Fruit fly (Drosophila melanogaster) whole organism, embryonic: ENCODE data around the gene CG43402.

Source experiments
- B-H2 ChIP-seq: fragments of 200-800 bp; sonication (Bioruptor generic); optimal IDR thresholded peaks from 2 replicates; lab custom pipeline; 2018; ENCODE audit warnings: missing biosample characterization, mild to moderate bottlenecking, missing genetic modification characterization
- CG10147 ChIP-seq: fragments of 200-800 bp; sonication (Bioruptor generic); optimal IDR thresholded peaks from 2 replicates; lab custom pipeline; 2019; ENCODE audit warnings: missing biosample characterization, mild to moderate bottlenecking, missing genetic modification characterization, moderate library complexity
- CG10979 ChIP-seq: fragments of 200-800 bp; sonication (Bioruptor generic); optimal IDR thresholded peaks from 2 replicates; lab custom pipeline; 2018; ENCODE audit warnings: missing biosample characterization, mild to moderate bottlenecking, missing genetic modification characterization, moderate library complexity
- CG11093 ChIP-seq: fragments of 200-800 bp; sonication (Bioruptor generic); IDR thresholded peaks from 3 replicates; pipeline ENCODE4 v1.3.6; 2022; ENCODE audit warnings: missing biosample characterization, missing genetic modification characterization
- CG12659 ChIP-seq: fragments of 200-800 bp; sonication (Bioruptor generic); optimal IDR thresholded peaks from 3 replicates; lab custom pipeline; 2017; ENCODE audit warnings: mild to moderate bottlenecking, missing biosample characterization, missing genetic modification reagents, missing genetic modification characterization
- CG12769 ChIP-seq: fragments of 200-800 bp; sonication (Bioruptor generic); optimal IDR thresholded peaks from 2 replicates; lab custom pipeline; 2019; ENCODE audit warnings: missing biosample characterization, mild to moderate bottlenecking, missing genetic modification characterization, moderate library complexity
- CG13424 ChIP-seq: fragments of 200-800 bp; sonication (Bioruptor generic); optimal IDR thresholded peaks from 2 replicates; lab custom pipeline; 2019; ENCODE audit warnings: missing biosample characterization, mild to moderate bottlenecking, missing genetic modification characterization, moderate library complexity
- CG14667 ChIP-seq: fragments of 200-800 bp; sonication (Bioruptor generic); IDR thresholded peaks from 2 replicates; pipeline ENCODE4 v1.3.6; 2022; ENCODE audit warnings: missing biosample characterization, missing genetic modification characterization
- CG1603 ChIP-seq: fragments of 200-800 bp; sonication (Bioruptor generic); optimal IDR thresholded peaks from 2 replicates; lab custom pipeline; 2019; ENCODE audit warnings: missing biosample characterization, mild to moderate bottlenecking, missing genetic modification characterization, moderate library complexity
- CG17361 ChIP-seq: fragments of 200-800 bp; sonication (Bioruptor generic); IDR thresholded peaks from 3 replicates; pipeline ENCODE4 v1.3.6; 2022; ENCODE audit warnings: missing biosample characterization, missing genetic modification characterization
- CG18476 ChIP-seq: fragments of 200-800 bp; sonication (Bioruptor generic); optimal IDR thresholded peaks from 2 replicates; lab custom pipeline; 2016; ENCODE audit warnings: missing biosample characterization, mild to moderate bottlenecking, missing genetic modification characterization
- CG2116 ChIP-seq: fragments of 200-800 bp; sonication (Bioruptor generic); optimal IDR thresholded peaks from 3 replicates; lab custom pipeline; 2018; ENCODE audit warnings: missing biosample characterization, mild to moderate bottlenecking, missing genetic modification characterization
- CG30403 ChIP-seq: fragments of 200-800 bp; sonication (Bioruptor generic); optimal IDR thresholded peaks from 3 replicates; lab custom pipeline; 2016; ENCODE audit warnings: missing biosample characterization, missing genetic modification characterization
- CG5180 ChIP-seq: fragments of 200-800 bp; sonication (Bioruptor generic); optimal IDR thresholded peaks from 3 replicates; lab custom pipeline; 2017; ENCODE audit warnings: missing biosample characterization, missing genetic modification characterization, mild to moderate bottlenecking, moderate library complexity, missing genetic modification reagents
- CG6272 ChIP-seq: fragments of 200-800 bp; sonication (Bioruptor generic); IDR thresholded peaks from 2 replicates; pipeline ENCODE4 v1.3.6; 2022; ENCODE audit warnings: missing biosample characterization, missing genetic modification characterization
- CG6654 ChIP-seq: fragments of 200-800 bp; sonication (Bioruptor generic); optimal IDR thresholded peaks from 2 replicates; lab custom pipeline; 2017; ENCODE audit warnings: missing biosample characterization, mild to moderate bottlenecking, missing genetic modification characterization
- CG7271 ChIP-seq: fragments of 200-800 bp; sonication (Bioruptor generic); optimal IDR thresholded peaks from 2 replicates; lab custom pipeline; 2018; ENCODE audit warnings: missing biosample characterization, mild to moderate bottlenecking, missing genetic modification characterization, moderate library complexity
- CG7745 ChIP-seq: fragments of 200-800 bp; sonication (Bioruptor generic); optimal IDR thresholded peaks from 2 replicates; lab custom pipeline; 2018; ENCODE audit warnings: missing biosample characterization, mild to moderate bottlenecking, missing genetic modification characterization, moderate library complexity
- CG7786 ChIP-seq: fragments of 200-800 bp; sonication (Bioruptor generic); optimal IDR thresholded peaks from 2 replicates; lab custom pipeline; 2016; ENCODE audit warnings: missing biosample characterization, missing genetic modification characterization
- CG8281 ChIP-seq: fragments of 200-800 bp; sonication (Bioruptor generic); optimal IDR thresholded peaks from 2 replicates; lab custom pipeline; 2018; ENCODE audit warnings: missing biosample characterization, mild to moderate bottlenecking, missing genetic modification characterization, moderate library complexity
- CG8924 ChIP-seq: fragments of 200-800 bp; optimal IDR thresholded peaks from 3 replicates; lab custom pipeline; 2019; ENCODE audit warnings: missing biosample characterization, mild to moderate bottlenecking, missing genetic modification characterization, moderate library complexity
- Camta ChIP-seq: fragments of 200-800 bp; sonication (Bioruptor generic); optimal IDR thresholded peaks from 2 replicates; lab custom pipeline; 2016; ENCODE audit warnings: missing biosample characterization, missing genetic modification characterization
- CkIIα-i1 ChIP-seq: fragments of 200-800 bp; sonication (Bioruptor generic); IDR thresholded peaks from 2 replicates; pipeline ENCODE4 v1.3.6; 2022; ENCODE audit warnings: missing biosample characterization, missing genetic modification characterization
- CrebB ChIP-seq: fragments of 200-800 bp; sonication (Bioruptor generic); optimal IDR thresholded peaks from 3 replicates; lab custom pipeline; 2018; ENCODE audit warnings: missing biosample characterization, mild to moderate bottlenecking, missing genetic modification characterization
- Drgx ChIP-seq: fragments of 200-800 bp; sonication (Bioruptor generic); IDR thresholded peaks from 2 replicates; pipeline ENCODE4 v1.3.6; 2022; ENCODE audit warnings: missing biosample characterization, missing genetic modification characterization
- H2.0 ChIP-seq: fragments of 200-800 bp; sonication (Bioruptor generic); IDR thresholded peaks from 2 replicates; pipeline ENCODE4 v1.3.6; 2022; ENCODE audit warnings: missing biosample characterization, missing genetic modification characterization
- MESR4 ChIP-seq: fragments of 200-800 bp; sonication (Bioruptor generic); optimal IDR thresholded peaks from 2 replicates; lab custom pipeline; 2018; ENCODE audit warnings: missing biosample characterization, mild to moderate bottlenecking, missing genetic modification characterization, moderate library complexity
- NC2α ChIP-seq: fragments of 200-800 bp; sonication (Bioruptor generic); optimal IDR thresholded peaks from 2 replicates; lab custom pipeline; 2016; ENCODE audit warnings: missing biosample characterization, missing genetic modification characterization
- NK7.1 ChIP-seq: fragments of 200-800 bp; sonication (Bioruptor generic); optimal IDR thresholded peaks from 3 replicates; lab custom pipeline; 2016; ENCODE audit warnings: missing biosample characterization, missing genetic modification characterization
- Oaz ChIP-seq: fragments of 200-800 bp; sonication (Bioruptor generic); IDR thresholded peaks from 2 replicates; pipeline ENCODE4 v1.3.6; 2022; ENCODE audit warnings: missing biosample characterization, missing genetic modification characterization
- ap ChIP-seq: fragments of 200-800 bp; sonication (Bioruptor generic); IDR thresholded peaks from 2 replicates; pipeline ENCODE4 v1.3.6; 2022; ENCODE audit warnings: missing biosample characterization, missing genetic modification characterization
- ara ChIP-seq: fragments of 200-800 bp; sonication (Bioruptor generic); IDR thresholded peaks from 2 replicates; pipeline ENCODE4 v1.3.6; 2022; ENCODE audit warnings: missing biosample characterization, missing genetic modification characterization
- ash1 ChIP-seq: fragments of 200-800 bp; sonication (Bioruptor generic); optimal IDR thresholded peaks from 2 replicates; lab custom pipeline; 2018; ENCODE audit warnings: missing biosample characterization, mild to moderate bottlenecking, missing genetic modification characterization
- bigmax ChIP-seq: fragments of 200-800 bp; sonication (Bioruptor generic); optimal IDR thresholded peaks from 2 replicates; lab custom pipeline; 2018; ENCODE audit warnings: missing biosample characterization, mild to moderate bottlenecking, missing genetic modification characterization
- bsh ChIP-seq, 2 experiments: fragments of 200-800 bp; sonication (Bioruptor generic); optimal IDR thresholded peaks; 2 replicates each; lab custom pipeline; 2017 to 2018; ENCODE audit warnings: mild to moderate bottlenecking in 2 of 2, missing biosample characterization in 2 of 2, missing genetic modification characterization in 2 of 2, moderate library complexity in 1 of 2
- chn ChIP-seq: fragments of 200-800 bp; sonication (Bioruptor generic); optimal IDR thresholded peaks from 2 replicates; lab custom pipeline; 2016; ENCODE audit warnings: missing biosample characterization, missing genetic modification characterization
- cwo ChIP-seq: fragments of 200-800 bp; sonication (Bioruptor generic); optimal IDR thresholded peaks from 3 replicates; lab custom pipeline; 2017; ENCODE audit warnings: missing biosample characterization, missing genetic modification characterization, mild to moderate bottlenecking, moderate library complexity, missing genetic modification reagents
- da ChIP-seq: fragments of 200-800 bp; sonication (Bioruptor generic); optimal IDR thresholded peaks from 2 replicates; lab custom pipeline; 2016; ENCODE audit warnings: missing biosample characterization, missing genetic modification characterization
- emc ChIP-seq: fragments of 200-800 bp; sonication (Bioruptor generic); optimal IDR thresholded peaks from 2 replicates; lab custom pipeline; 2016; ENCODE audit warnings: missing biosample characterization, missing genetic modification characterization
- fd96Cb ChIP-seq: fragments of 200-800 bp; sonication (Bioruptor generic); optimal IDR thresholded peaks from 2 replicates; lab custom pipeline; 2018; ENCODE audit warnings: missing biosample characterization, mild to moderate bottlenecking, missing genetic modification characterization, moderate library complexity
- klu ChIP-seq: fragments of 200-800 bp; sonication (Bioruptor generic); IDR thresholded peaks from 2 replicates; pipeline ENCODE4 v1.3.6; 2022; ENCODE audit warnings: missing biosample characterization, missing genetic modification characterization
- lola ChIP-seq, 3 experiments: fragments of >200 bp in 2 of 3; fragments of 200-800 bp in 1 of 3; sonication (Bioruptor generic) in 1 of 3; optimal IDR thresholded peaks; 2 replicates each; lab custom pipeline; 2017 to 2019; ENCODE audit warnings: missing biosample characterization in 3 of 3, missing genetic modification characterization in 3 of 3, mild to moderate bottlenecking in 1 of 3, moderate library complexity in 1 of 3
- org-1 ChIP-seq: fragments of 200-800 bp; sonication (Bioruptor generic); optimal IDR thresholded peaks from 2 replicates; lab custom pipeline; 2017; ENCODE audit warnings: missing biosample characterization, missing genetic modification characterization
- pb ChIP-seq: fragments of 200-800 bp; sonication (Bioruptor generic); optimal IDR thresholded peaks from 3 replicates; lab custom pipeline; 2016; ENCODE audit warnings: missing biosample characterization, missing genetic modification characterization
- phol ChIP-seq: fragments of 200-800 bp; sonication (Bioruptor generic); optimal IDR thresholded peaks from 3 replicates; lab custom pipeline; 2018; ENCODE audit warnings: missing biosample characterization, mild to moderate bottlenecking, missing genetic modification characterization, moderate library complexity
- ranshi ChIP-seq: fragments of 200-800 bp; sonication (Bioruptor generic); IDR thresholded peaks from 2 replicates; pipeline ENCODE4 v1.3.6; 2022; ENCODE audit warnings: missing biosample characterization, missing genetic modification characterization
- tio ChIP-seq: fragments of 200-800 bp; sonication (Bioruptor generic); optimal IDR thresholded peaks from 2 replicates; lab custom pipeline; 2017; ENCODE audit warnings: missing biosample characterization, missing genetic modification characterization, inconsistent platforms
- tx ChIP-seq: fragments of 200-800 bp; sonication (Bioruptor generic); optimal IDR thresholded peaks from 2 replicates; lab custom pipeline; 2016; ENCODE audit warnings: missing biosample characterization, missing genetic modification characterization
- vfl ChIP-seq: fragments of 200-800 bp; sonication (Bioruptor generic); optimal IDR thresholded peaks from 2 replicates; lab custom pipeline; 2016; ENCODE audit warnings: missing biosample characterization, missing genetic modification characterization
- vvl ChIP-seq: fragments of 200-800 bp; sonication (Bioruptor generic); IDR thresholded peaks from 2 replicates; pipeline ENCODE4 v1.3.6; 2022; ENCODE audit warnings: missing biosample characterization, missing genetic modification characterization
- yki ChIP-seq: fragments of >200 bp; optimal IDR thresholded peaks from 3 replicates; lab custom pipeline; 2018
- zen ChIP-seq: fragments of 200-800 bp; sonication (Bioruptor generic); optimal IDR thresholded peaks from 3 replicates; lab custom pipeline; 2018; ENCODE audit warnings: missing biosample characterization, mild to moderate bottlenecking, missing genetic modification characterization, moderate library complexity

Gene CG43402

dm6 chr2L:1456822-1457221 lies 14.4 kb downstream of the CG43402 start (continued):
- peak; percentile 54 for TF ChIP-seq ara (GFP tag; lab: Robert Waterston, UW)
- TF ChIP-seq CG5180 (GFP tag; lab: Kevin White, UChicago), result no peak
- TF ChIP-seq fd96Cb (tag; lab: Kevin White, UChicago), result peak; percentile 16
- TF ChIP-seq ash1 (GFP tag; lab: Kevin White, UChicago), result no peak
- peak; percentile 23; the same call in 1 of the 3 replicates for TF ChIP-seq CG17361
- TF ChIP-seq CG8924 (tag; lab: Kevin White, UChicago), result no peak
- no peak for TF ChIP-seq CG12769
- no peak for TF ChIP-seq CkIIα-i1 (GFP tag; lab: Robert Waterston, UW)
- TF ChIP-seq Drgx (GFP tag; lab: Robert Waterston, UW), result peak; percentile 57
- no peak for TF ChIP-seq yki (lab: Kevin White, UChicago)
- no peak for TF ChIP-seq pb (GFP tag; lab: Kevin White, UChicago)
- TF ChIP-seq da, result no peak
- TF ChIP-seq CG6654 (GFP tag; lab: Kevin White, UChicago), result no peak
- TF ChIP-seq CG1603, result peak; percentile 7
- peak; percentile 47 for TF ChIP-seq CG10979
- no peak for TF ChIP-seq NC2α (GFP tag; lab: Kevin White, UChicago)
- TF ChIP-seq CG7745 (tag; lab: Kevin White, UChicago), result no peak
- TF ChIP-seq ap, result no peak
- TF ChIP-seq CG8281 (tag; lab: Kevin White, UChicago), result no peak
- TF ChIP-seq CrebB (tag; lab: Kevin White, UChicago), result no peak
- TF ChIP-seq CG18476, result no peak
- no peak for TF ChIP-seq CG11093 (GFP tag; lab: Robert Waterston, UW)
- peak; percentile 72 for TF ChIP-seq zen (tag; lab: Kevin White, UChicago)
- TF ChIP-seq chn (GFP tag; lab: Kevin White, UChicago), result no peak
- no peak for TF ChIP-seq tio (GFP tag; lab: Kevin White, UChicago)
- no peak for TF ChIP-seq Oaz
- TF ChIP-seq tx (GFP tag; lab: Kevin White, UChicago), result no peak
- TF ChIP-seq lola (GFP tag; optimal IDR thresholded peaks at IDR 0.05; lab: Kevin White, UChicago), result peak in 1 of 3 experiments; percentile 23
- peak; percentile 36; the same call in 1 of the 2 replicates for TF ChIP-seq CG6272 (GFP tag; lab: Robert Waterston, UW)
- TF ChIP-seq ranshi, result no peak
- TF ChIP-seq CG12659, result no peak
- TF ChIP-seq MESR4 (GFP tag; lab: Kevin White, UChicago), result no peak
- TF ChIP-seq CG2116 (GFP tag; lab: Kevin White, UChicago), result no peak
- TF ChIP-seq CG10147, result no peak
- no peak for TF ChIP-seq vfl
- no peak for TF ChIP-seq org-1 (GFP tag; lab: Kevin White, UChicago)
- TF ChIP-seq phol (tag; lab: Kevin White, UChicago), result peak; percentile 32
- no peak for TF ChIP-seq emc (GFP tag; lab: Kevin White, UChicago)
- no peak for TF ChIP-seq H2.0
- no peak for TF ChIP-seq CG14667 (GFP tag; lab: Robert Waterston, UW)
- no peak for TF ChIP-seq Camta (GFP tag; lab: Kevin White, UChicago)
- TF ChIP-seq klu (GFP tag; lab: Robert Waterston, UW), result no peak
- TF ChIP-seq NK7.1 (GFP tag; lab: Kevin White, UChicago), result no peak
- no peak for TF ChIP-seq CG30403 (GFP tag; lab: Kevin White, UChicago)
- no peak for TF ChIP-seq CG7786 (GFP tag; lab: Kevin White, UChicago)
- TF ChIP-seq B-H2 (GFP tag; lab: Kevin White, UChicago), result no peak
- no peak for TF ChIP-seq cwo
- peak; percentile 28 to 33 for TF ChIP-seq bsh (GFP tag; optimal IDR thresholded peaks at IDR 0.05; lab: Kevin White, UChicago)
- TF ChIP-seq bigmax, result no peak
- TF ChIP-seq CG13424 (tag; lab: Kevin White, UChicago), result no peak
- peak; percentile 52 for TF ChIP-seq CG7271 (tag; lab: Kevin White, UChicago)
- 0 out of 2 replicates have a peak, but pooled peaks have one; percentile 7 for TF ChIP-seq vvl (GFP tag; lab: Robert Waterston, UW)
